Fruit fly (Drosophila melanogaster): ENCODE results near the gene Megf8.

Gene Megf8

dm6 chr2L:8033756-8034155 is 9.5 kb upstream of the Megf8 start (continued):
- TF ChIP-seq fd85E (GFP tag; optimal IDR thresholded peaks at IDR 0.05) (no peak), spab (GFP tag; optimal IDR thresholded peaks at IDR 0.05) (no peak), Ets96B (tag; optimal IDR thresholded peaks at IDR 0.05) (no peak), Eip93F (GFP tag; optimal IDR thresholded peaks at IDR 0.05) (no peak), CG11902 (GFP tag; optimal IDR thresholded peaks at IDR 0.05) (no peak), esn (GFP tag; optimal IDR thresholded peaks at IDR 0.05) (peak; percentile 32), Lpt (GFP tag; optimal IDR thresholded peaks at IDR 0.05) (no peak), net (GFP tag; optimal IDR thresholded peaks at IDR 0.05) (no peak), Met (GFP tag; optimal IDR thresholded peaks at IDR 0.05) (no peak), fd59A (GFP tag; optimal IDR thresholded peaks at IDR 0.05) (no peak), CG6854 (GFP tag; optimal IDR thresholded peaks at IDR 0.05) (no peak), svp (GFP tag) (no peak), ss (GFP tag; optimal IDR thresholded peaks at IDR 0.05) (no peak)

dm6 chr2L:8034734-8035133 is 8.5 kb upstream of the Megf8 start:
- TF ChIP-seq CG11902 (GFP tag; optimal IDR thresholded peaks at IDR 0.05) (no peak), eg (GFP tag; IDR thresholded peaks at IDR 0.05) (peak; percentile 91), CG15336 (GFP tag; IDR thresholded peaks at IDR 0.05) (peak; percentile 91), CG31627 (GFP tag; optimal IDR thresholded peaks at IDR 0.05) (peak; percentile 39), Hr39 (GFP tag; optimal IDR thresholded peaks at IDR 0.05) (peak; percentile 39), esn (GFP tag; optimal IDR thresholded peaks at IDR 0.05) (peak; percentile 48), Sox14 (GFP tag; optimal IDR thresholded peaks at IDR 0.05) (peak; percentile 71), Hr4 (GFP tag; optimal IDR thresholded peaks at IDR 0.05) (peak; percentile 76), Eip93F (GFP tag; optimal IDR thresholded peaks at IDR 0.05) (no peak), CG6808 (GFP tag; optimal IDR thresholded peaks at IDR 0.05) (peak; percentile 22), Hr38 (GFP tag; optimal IDR thresholded peaks at IDR 0.05) (no peak), Ets96B (tag; optimal IDR thresholded peaks at IDR 0.05) (peak; percentile 45), fd59A (GFP tag; optimal IDR thresholded peaks at IDR 0.05) (peak; percentile 37), pdm3 (GFP tag; optimal IDR thresholded peaks at IDR 0.05) (peak; percentile 66), vri (GFP tag; optimal IDR thresholded peaks at IDR 0.05) (peak; percentile 22), CG6792 (GFP tag; optimal IDR thresholded peaks at IDR 0.05) (peak; percentile 44), Ets21C (GFP tag; optimal IDR thresholded peaks at IDR 0.05) (peak; percentile 3), CG34406 (GFP tag; optimal IDR thresholded peaks at IDR 0.05) (peak; percentile 44), CG32006 (GFP tag; optimal IDR thresholded peaks at IDR 0.05) (peak; percentile 85), Lpt (GFP tag; optimal IDR thresholded peaks at IDR 0.05) (peak; percentile 71), Smox (GFP tag; optimal IDR thresholded peaks at IDR 0.05) (peak; percentile 23), Sox15 (GFP tag; optimal IDR thresholded peaks at IDR 0.05) (peak; percentile 2), acj6 (GFP tag; optimal IDR thresholded peaks at IDR 0.05) (peak; percentile 54), Eip78C (GFP tag) (peak; percentile 86), Eip75B (GFP tag; optimal IDR thresholded peaks at IDR 0.05) (peak; percentile 63), Gug (GFP tag; IDR thresholded peaks at IDR 0.05) (peak; percentile 65), CG8119 (GFP tag; IDR thresholded peaks at IDR 0.05) (peak; percentile 84; the same call in 2 of the 3 replicates), CG8319 (GFP tag; optimal IDR thresholded peaks at IDR 0.05) (no peak), topi (GFP tag; optimal IDR thresholded peaks at IDR 0.05) (peak; percentile 32), CG10669 (GFP tag; optimal IDR thresholded peaks at IDR 0.05) (no peak), cyc (GFP tag; optimal IDR thresholded peaks at IDR 0.05) (peak; percentile 23), CG6854 (GFP tag; optimal IDR thresholded peaks at IDR 0.05) (no peak), CG9139 (GFP tag; optimal IDR thresholded peaks at IDR 0.05) (no peak), salr (GFP tag; optimal IDR thresholded peaks at IDR 0.05) (peak in 1 of 2 experiments; percentile 19), fd85E (GFP tag; optimal IDR thresholded peaks at IDR 0.05) (no peak), spab (GFP tag; optimal IDR thresholded peaks at IDR 0.05) (no peak), CG11762 (GFP tag; optimal IDR thresholded peaks at IDR 0.05; ENCODE audit: insufficient read depth) (peak; percentile 28), CG3919 (GFP tag; optimal IDR thresholded peaks at IDR 0.05) (peak; percentile 44), CG6163 (GFP tag; IDR thresholded peaks at IDR 0.05) (peak; percentile 83), CG6276 (GFP tag; optimal IDR thresholded peaks at IDR 0.05) (no peak), CG8632 (GFP tag; optimal IDR thresholded peaks at IDR 0.05) (no peak), CG4318 (GFP tag; optimal IDR thresholded peaks at IDR 0.05) (no peak), CG3032 (tag; optimal IDR thresholded peaks at IDR 0.05) (peak; percentile 36), dac (GFP tag; optimal IDR thresholded peaks at IDR 0.05) (peak; percentile 11), Met (GFP tag; optimal IDR thresholded peaks at IDR 0.05) (no peak), Sox102F (GFP tag; optimal IDR thresholded peaks at IDR 0.05) (no peak)

Data from whole organism, prepupa.